Worm (Caenorhabditis elegans) whole organism, L3 larva: Measurements from ENCODE around the gene srx-58.

Source experiments
- ZK546.5 ChIP-seq: sonication (generic microtip); optimal IDR thresholded peaks from 2 replicates; lab custom pipeline; 2017; ENCODE audit warnings: missing biosample characterization, missing genetic modification characterization
- aly-2 ChIP-seq: fragments of 150-350 bp; optimal IDR thresholded peaks from 2 replicates; lab custom pipeline; 2014; ENCODE audit warnings: missing biosample characterization, missing genetic modification characterization
- ama-1 ChIP-seq: fragments of 150-350 bp; optimal IDR thresholded peaks from 2 replicates; lab custom pipeline; 2018
- ceh-82 ChIP-seq: fragments of 150-350 bp; optimal IDR thresholded peaks from 2 replicates; lab custom pipeline; 2014; ENCODE audit warnings: missing biosample characterization, missing genetic modification characterization
- daf-12 ChIP-seq: fragments of 150-350 bp; optimal IDR thresholded peaks from 2 replicates; lab custom pipeline; 2014; ENCODE audit warnings: missing biosample characterization, missing genetic modification reagents, missing genetic modification characterization
- elt-1 ChIP-seq: fragments of 150-350 bp; optimal IDR thresholded peaks from 2 replicates; lab custom pipeline; 2014; ENCODE audit warnings: missing biosample characterization, missing genetic modification characterization
- elt-2 ChIP-seq: sonication (generic microtip); optimal IDR thresholded peaks from 2 replicates; lab custom pipeline; 2016; ENCODE audit warnings: missing genetic modification reagents, mild to moderate bottlenecking, missing genetic modification characterization, missing compliant biosample characterization
- elt-3 ChIP-seq, 3 experiments: fragments of 150-350 bp in 1 of 3; sonication (generic microtip) in 2 of 3; optimal IDR thresholded peaks; 2 replicates in 2 of 3; 4 replicates in 1 of 3; lab custom pipeline; 2014 to 2017; ENCODE audit warnings: missing biosample characterization in 3 of 3, missing genetic modification characterization in 3 of 3
- eor-1 ChIP-seq, 2 experiments: fragments of 150-350 bp; optimal IDR thresholded peaks; 2 replicates each; lab custom pipeline; 2014 to 2018; ENCODE audit warnings: missing biosample characterization in 2 of 2, missing genetic modification characterization in 2 of 2
- fos-1 ChIP-seq: fragments of 150-350 bp; optimal IDR thresholded peaks from 2 replicates; lab custom pipeline; 2014; ENCODE audit warnings: missing biosample characterization, missing genetic modification characterization
- jun-1 ChIP-seq: fragments of 150-350 bp; optimal IDR thresholded peaks from 2 replicates; lab custom pipeline; 2014; ENCODE audit warnings: missing biosample characterization, missing genetic modification reagents, missing genetic modification characterization
- lin-15B ChIP-seq: fragments of 150-350 bp; optimal IDR thresholded peaks from 2 replicates; lab custom pipeline; 2014; ENCODE audit warnings: missing biosample characterization, missing genetic modification characterization
- mml-1 ChIP-seq: fragments of 150-350 bp; sonication (generic microtip); optimal IDR thresholded peaks from 3 replicates; lab custom pipeline; 2014; ENCODE audit warnings: missing biosample characterization, missing genetic modification characterization
- nfya-1 ChIP-seq: sonication (generic microtip); optimal IDR thresholded peaks from 2 replicates; lab custom pipeline; 2017; ENCODE audit warnings: missing genetic modification characterization, mild to moderate bottlenecking, missing compliant biosample characterization, antibody characterized with exemption, moderate library complexity; ENCODE audit not compliant: insufficient read depth
- nhr-11 ChIP-seq: fragments of 150-350 bp; optimal IDR thresholded peaks from 2 replicates; lab custom pipeline; 2014; ENCODE audit warnings: missing biosample characterization, missing genetic modification characterization
- nhr-25 ChIP-seq: sonication (generic microtip); optimal IDR thresholded peaks from 2 replicates; lab custom pipeline; 2017; ENCODE audit warnings: missing biosample characterization, missing genetic modification characterization
- nhr-28 ChIP-seq: fragments of 150-350 bp; optimal IDR thresholded peaks from 2 replicates; lab custom pipeline; 2014; ENCODE audit warnings: missing biosample characterization, missing genetic modification characterization
- nhr-43 ChIP-seq: sonication (generic microtip); optimal IDR thresholded peaks from 2 replicates; lab custom pipeline; 2016; ENCODE audit warnings: mild to moderate bottlenecking, missing genetic modification characterization, missing compliant biosample characterization; ENCODE audit not compliant: poor library complexity, severe bottlenecking
- nhr-67 ChIP-seq: fragments of 150-350 bp; optimal IDR thresholded peaks from 2 replicates; lab custom pipeline; 2014; ENCODE audit warnings: missing biosample characterization, missing genetic modification characterization
- nhr-76 ChIP-seq: fragments of 150-350 bp; sonication (generic microtip); optimal IDR thresholded peaks from 5 replicates; lab custom pipeline; 2014; ENCODE audit warnings: missing biosample characterization, missing genetic modification characterization
- nhr-77 ChIP-seq: fragments of 150-350 bp; optimal IDR thresholded peaks from 2 replicates; lab custom pipeline; 2014; ENCODE audit warnings: missing biosample characterization, missing genetic modification characterization
- pha-4 ChIP-seq: fragments of 150-350 bp; optimal IDR thresholded peaks from 2 replicates; lab custom pipeline; 2014; ENCODE audit warnings: missing biosample characterization, missing genetic modification reagents, missing genetic modification characterization
- pqm-1 ChIP-seq: fragments of 150-350 bp; optimal IDR thresholded peaks from 2 replicates; lab custom pipeline; 2017; ENCODE audit warnings: missing biosample characterization, missing genetic modification characterization, inconsistent platforms
- sea-2 ChIP-seq: fragments of 150-350 bp; sonication (generic microtip); optimal IDR thresholded peaks from 4 replicates; lab custom pipeline; 2014; ENCODE audit warnings: missing biosample characterization, missing genetic modification reagents, missing genetic modification characterization
- snpc-4 ChIP-seq: fragments of 150-350 bp; optimal IDR thresholded peaks from 2 replicates; lab custom pipeline; 2014; ENCODE audit warnings: missing biosample characterization, missing genetic modification characterization
- tbx-2 ChIP-seq: sonication (generic microtip); optimal IDR thresholded peaks from 2 replicates; lab custom pipeline; 2016; ENCODE audit warnings: mild to moderate bottlenecking, missing genetic modification characterization, missing compliant biosample characterization
- unc-39 ChIP-seq: sonication (generic microtip); optimal IDR thresholded peaks from 4 replicates; lab custom pipeline; 2017; ENCODE audit warnings: missing biosample characterization, missing genetic modification characterization

Gene srx-58

ce11 chrV:15398728-15399127 lies 46.3 kb downstream of the srx-58 start, which contains the start of gene fbxa-199:
Gene fbxa-199 (minus strand): TSS chrV:15398828.
- no peak for TF ChIP-seq pqm-1 (tag; lab: Kevin White, UChicago)
- TF ChIP-seq jun-1 (tag; lab: Kevin White, UChicago): no peak
- no peak for TF ChIP-seq ama-1 (lab: Kevin White, UChicago)
- no peak for TF ChIP-seq elt-3 (tag; optimal IDR thresholded peaks at IDR 0.05; lab: Kevin White, UChicago)
- TF ChIP-seq aly-2 (tag; lab: Kevin White, UChicago): no peak
- no peak for TF ChIP-seq lin-15B (tag; lab: Kevin White, UChicago)
- no peak for TF ChIP-seq elt-1
- TF ChIP-seq nhr-77 (tag; lab: Kevin White, UChicago): no peak
- TF ChIP-seq nhr-28 (tag; lab: Kevin White, UChicago): no peak
- TF ChIP-seq elt-2 (tag; lab: Kevin White, UChicago): no peak
- TF ChIP-seq fos-1 (tag; lab: Kevin White, UChicago): no peak
- no peak for TF ChIP-seq nhr-43 (tag; lab: Kevin White, UChicago)
- no peak for TF ChIP-seq mml-1
- TF ChIP-seq eor-1 (tag; optimal IDR thresholded peaks at IDR 0.05; lab: Kevin White, UChicago): no peak
- TF ChIP-seq snpc-4: no peak
- no peak for TF ChIP-seq ceh-82 (tag; lab: Kevin White, UChicago)
- TF ChIP-seq ZK546.5 (tag; lab: Kevin White, UChicago): no peak
- no peak for TF ChIP-seq unc-39 (tag; lab: Kevin White, UChicago)

ce11 chrV:15399691-15400377 lies 47.4 kb downstream of the srx-58 start, which contains the start of the genes T06E6.15 and sri-7:
Gene T06E6.15 (minus strand): TSS chrV:15399791.
Gene sri-7 (plus strand): TSS chrV:15400327.
- TF ChIP-seq tbx-2 (tag; lab: Kevin White, UChicago): no peak
- no peak for TF ChIP-seq elt-1
- no peak for TF ChIP-seq pqm-1 (tag; lab: Kevin White, UChicago)
- no peak for TF ChIP-seq nhr-67 (tag; lab: Kevin White, UChicago)
- no peak for TF ChIP-seq nhr-11 (tag; lab: Kevin White, UChicago)
- TF ChIP-seq fos-1 (tag; lab: Kevin White, UChicago): no peak
- no peak for TF ChIP-seq daf-12 (tag; lab: Kevin White, UChicago)
- TF ChIP-seq nfya-1 (tag; lab: Kevin White, UChicago): no peak

- TF ChIP-seq nhr-25: no peak
- TF ChIP-seq sea-2 (GFP tag; lab: Kevin White, UChicago): no peak
- peak; percentile 41 for TF ChIP-seq pha-4
- no peak for TF ChIP-seq nhr-76 (tag; lab: Kevin White, UChicago)
These were observed 49.4 kb downstream of the srx-58 start, which contains the start of gene fbxa-135 for ce11 chrV:15401856-15402314. Gene fbxa-135 (plus strand): TSS chrV:15402264.
